Worm (Caenorhabditis elegans) whole organism, L4 larva: ENCODE results near the gene clec-266.

ENCODE experiments used
- F26F4.8 ChIP-seq: fragments of 200-800 bp; sonication (Bioruptor generic); conservative IDR thresholded peaks from 2 replicates; pipeline ENCODE4 v1.3.6; 2022; ENCODE audit warnings: missing genetic modification characterization, missing compliant biosample characterization
- F37D6.2 ChIP-seq: sonication (generic microtip); optimal IDR thresholded peaks from 2 replicates; lab custom pipeline; 2016; ENCODE audit warnings: mild to moderate bottlenecking, missing genetic modification characterization, missing compliant biosample characterization
- R02D3.7 ChIP-seq: fragments of 150-350 bp; sonication (generic microtip); optimal IDR thresholded peaks from 3 replicates; lab custom pipeline; 2014; ENCODE audit warnings: missing biosample characterization, missing genetic modification characterization
- T20F7.1 ChIP-seq: fragments of 200-800 bp; sonication (Bioruptor generic); optimal IDR thresholded peaks from 2 replicates; lab custom pipeline; 2018; ENCODE audit warnings: mild to moderate bottlenecking, missing genetic modification characterization, missing compliant biosample characterization
- Y48G9A.11 ChIP-seq: fragments of 200-800 bp; sonication (Bioruptor generic); IDR thresholded peaks from 2 replicates; pipeline ENCODE4 v1.3.6; 2022; ENCODE audit warnings: missing genetic modification reagents, missing genetic modification characterization, missing compliant biosample characterization
- arid-1 ChIP-seq: fragments of 200-800 bp; sonication (Bioruptor generic); conservative IDR thresholded peaks from 2 replicates; pipeline ENCODE4 v1.3.6; 2022; ENCODE audit warnings: missing genetic modification reagents, missing genetic modification characterization, missing compliant biosample characterization
- ceh-20 ChIP-seq: fragments of 200-800 bp; sonication (Bioruptor generic); IDR thresholded peaks from 2 replicates; pipeline ENCODE4 v1.3.6; 2022; ENCODE audit warnings: missing genetic modification reagents, missing genetic modification characterization, missing compliant biosample characterization
- ceh-28 ChIP-seq: fragments of 150-350 bp; optimal IDR thresholded peaks from 2 replicates; lab custom pipeline; 2014; ENCODE audit warnings: missing biosample characterization, missing genetic modification reagents, missing genetic modification characterization
- ceh-44 ChIP-seq: fragments of 200-800 bp; sonication (Bioruptor generic); IDR thresholded peaks from 2 replicates; pipeline ENCODE4 v1.3.6; 2022; ENCODE audit warnings: missing genetic modification reagents, missing genetic modification characterization, missing compliant biosample characterization
- ceh-62 ChIP-seq: sonication (generic microtip); optimal IDR thresholded peaks from 2 replicates; lab custom pipeline; 2017; ENCODE audit warnings: missing biosample characterization, missing genetic modification characterization
- ceh-82 ChIP-seq: sonication (generic microtip); optimal IDR thresholded peaks from 2 replicates; lab custom pipeline; 2017; ENCODE audit warnings: missing biosample characterization, missing genetic modification characterization
- daf-16 ChIP-seq, 3 experiments: sonication (generic microtip); optimal IDR thresholded peaks; 2 replicates each; lab custom pipeline; 2016 to 2017; ENCODE audit warnings: missing genetic modification characterization in 3 of 3, missing genetic modification reagents in 3 of 3, mild to moderate bottlenecking in 2 of 3, missing compliant biosample characterization in 2 of 3, missing biosample characterization in 1 of 3, moderate library complexity in 1 of 3
- egl-27 ChIP-seq: sonication (generic microtip); optimal IDR thresholded peaks from 3 replicates; lab custom pipeline; 2017; ENCODE audit warnings: missing biosample characterization, missing genetic modification reagents, missing genetic modification characterization
- egl-43 ChIP-seq: fragments of 200-800 bp; sonication (Bioruptor generic); IDR thresholded peaks from 2 replicates; pipeline ENCODE4 v1.3.6; 2022; ENCODE audit warnings: missing genetic modification reagents, missing genetic modification characterization, missing compliant biosample characterization
- fos-1 ChIP-seq: fragments of 150-350 bp; optimal IDR thresholded peaks from 2 replicates; lab custom pipeline; 2014; ENCODE audit warnings: missing biosample characterization, missing genetic modification characterization
- gei-8 ChIP-seq: fragments of 200-800 bp; sonication (Bioruptor generic); optimal IDR thresholded peaks from 2 replicates; lab custom pipeline; 2018; ENCODE audit warnings: mild to moderate bottlenecking, missing genetic modification characterization, missing compliant biosample characterization
- hlh-11 ChIP-seq: fragments of 200-800 bp; sonication (Bioruptor generic); optimal IDR thresholded peaks from 2 replicates; lab custom pipeline; 2018; ENCODE audit warnings: mild to moderate bottlenecking, missing genetic modification characterization, missing compliant biosample characterization
- hlh-30 ChIP-seq: sonication (generic microtip); optimal IDR thresholded peaks from 2 replicates; lab custom pipeline; 2017; ENCODE audit warnings: antibody characterized with exemption, mild to moderate bottlenecking, missing genetic modification characterization, missing compliant biosample characterization; ENCODE audit not compliant: insufficient read depth
- hmg-1.1 ChIP-seq: fragments of 200-800 bp; sonication (Bioruptor generic); IDR thresholded peaks from 2 replicates; pipeline ENCODE4 v1.3.6; 2022; ENCODE audit warnings: missing genetic modification reagents, missing genetic modification characterization, missing compliant biosample characterization
- jun-1 ChIP-seq: fragments of 150-350 bp; optimal IDR thresholded peaks from 2 replicates; lab custom pipeline; 2014; ENCODE audit warnings: missing biosample characterization, missing genetic modification reagents, missing genetic modification characterization
- lin-1 ChIP-seq: fragments of 200-800 bp; sonication (Bioruptor generic); IDR thresholded peaks from 2 replicates; pipeline ENCODE4 v1.3.6; 2022; ENCODE audit warnings: missing genetic modification reagents, missing genetic modification characterization, missing compliant biosample characterization
- lin-38 ChIP-seq: fragments of 200-800 bp; sonication (Bioruptor generic); IDR thresholded peaks from 2 replicates; pipeline ENCODE4 v1.3.6; 2022; ENCODE audit warnings: missing genetic modification reagents, missing genetic modification characterization, missing compliant biosample characterization
- lsy-2 ChIP-seq, 2 experiments: fragments of 150-350 bp in 1 of 2; sonication (generic microtip) in 1 of 2; optimal IDR thresholded peaks; 2 replicates each; lab custom pipeline; 2014 to 2017; ENCODE audit warnings: missing biosample characterization in 2 of 2, missing genetic modification characterization in 2 of 2
- madf-9 ChIP-seq: fragments of 200-800 bp; sonication (Bioruptor generic); conservative IDR thresholded peaks from 2 replicates; pipeline ENCODE4 v1.3.6; 2022; ENCODE audit warnings: missing genetic modification reagents, missing genetic modification characterization, missing compliant biosample characterization
- mep-1 ChIP-seq: fragments of 150-350 bp; sonication (generic microtip); optimal IDR thresholded peaks from 3 replicates; lab custom pipeline; 2014; ENCODE audit warnings: missing biosample characterization, missing genetic modification characterization
- mes-2 ChIP-seq: sonication (generic microtip); optimal IDR thresholded peaks from 2 replicates; lab custom pipeline; 2016; ENCODE audit warnings: missing genotype, mild to moderate bottlenecking, missing genetic modification characterization, missing compliant biosample characterization; ENCODE audit not compliant: poor library complexity, severe bottlenecking
- mxl-2 ChIP-seq: fragments of 200-800 bp; sonication (Bioruptor generic); conservative IDR thresholded peaks from 2 replicates; pipeline ENCODE4 v1.3.6; 2022; ENCODE audit warnings: missing genetic modification reagents, missing genetic modification characterization, missing compliant biosample characterization
- mxl-3 ChIP-seq: fragments of 200-800 bp; sonication (Bioruptor generic); optimal IDR thresholded peaks from 2 replicates; lab custom pipeline; 2018; ENCODE audit warnings: mild to moderate bottlenecking, missing genetic modification characterization, missing compliant biosample characterization
- nhr-102 ChIP-seq: sonication (generic microtip); optimal IDR thresholded peaks from 2 replicates; lab custom pipeline; 2016; ENCODE audit warnings: mild to moderate bottlenecking, missing genetic modification characterization, moderate library complexity, missing compliant biosample characterization
- nhr-111 ChIP-seq: fragments of 200-800 bp; sonication (Bioruptor generic); optimal IDR thresholded peaks from 2 replicates; lab custom pipeline; 2018; ENCODE audit warnings: mild to moderate bottlenecking, missing genetic modification characterization, missing compliant biosample characterization
- nhr-237 ChIP-seq: sonication (generic microtip); optimal IDR thresholded peaks from 2 replicates; lab custom pipeline; 2017; ENCODE audit warnings: missing biosample characterization, missing genetic modification characterization
- nhr-41 ChIP-seq: fragments of 200-800 bp; sonication (Bioruptor generic); IDR thresholded peaks from 2 replicates; pipeline ENCODE4 v1.3.6; 2022; ENCODE audit warnings: missing genetic modification reagents, missing genetic modification characterization, missing compliant biosample characterization
- nhr-42 ChIP-seq: fragments of 200-800 bp; sonication (Bioruptor generic); IDR thresholded peaks from 2 replicates; pipeline ENCODE4 v1.3.6; 2022; ENCODE audit warnings: missing genetic modification characterization, missing compliant biosample characterization
- nhr-6 ChIP-seq: fragments of 150-350 bp; optimal IDR thresholded peaks from 2 replicates; lab custom pipeline; 2014; ENCODE audit warnings: missing biosample characterization, missing genetic modification characterization
- nhr-77 ChIP-seq: fragments of 150-350 bp; optimal IDR thresholded peaks from 2 replicates; lab custom pipeline; 2014; ENCODE audit warnings: missing biosample characterization, missing genetic modification characterization
- php-3 ChIP-seq: fragments of 200-800 bp; sonication (Bioruptor generic); IDR thresholded peaks from 2 replicates; pipeline ENCODE4 v1.3.6; 2022; ENCODE audit warnings: missing genetic modification reagents, missing genetic modification characterization, missing compliant biosample characterization
- pqm-1 ChIP-seq: sonication (generic microtip); optimal IDR thresholded peaks from 2 replicates; lab custom pipeline; 2017; ENCODE audit warnings: missing biosample characterization, missing genetic modification characterization
- rbr-2 ChIP-seq: sonication (generic microtip); optimal IDR thresholded peaks from 2 replicates; lab custom pipeline; 2016; ENCODE audit warnings: missing genotype, missing genetic modification characterization, missing compliant biosample characterization
- sdz-12 ChIP-seq: fragments of 200-800 bp; sonication (Bioruptor generic); optimal IDR thresholded peaks from 2 replicates; lab custom pipeline; 2018; ENCODE audit warnings: mild to moderate bottlenecking, missing genetic modification characterization, missing compliant biosample characterization
- snpc-4 ChIP-seq: fragments of 150-350 bp; optimal IDR thresholded peaks from 2 replicates; lab custom pipeline; 2014; ENCODE audit warnings: missing biosample characterization, missing genetic modification characterization
- spr-1 ChIP-seq: sonication (generic microtip); optimal IDR thresholded peaks from 2 replicates; lab custom pipeline; 2016; ENCODE audit warnings: mild to moderate bottlenecking, missing genetic modification characterization, missing compliant biosample characterization
- spr-3 ChIP-seq: fragments of 200-800 bp; sonication (Bioruptor generic); optimal IDR thresholded peaks from 2 replicates; lab custom pipeline; 2018; ENCODE audit warnings: mild to moderate bottlenecking, missing genetic modification characterization, missing compliant biosample characterization
- tra-1 ChIP-seq: fragments of 200-800 bp; sonication (Bioruptor generic); IDR thresholded peaks from 2 replicates; pipeline ENCODE4 v1.3.6; 2022; ENCODE audit warnings: missing genetic modification reagents, missing genetic modification characterization, missing compliant biosample characterization
- vab-7 ChIP-seq: fragments of 200-800 bp; sonication (Bioruptor generic); IDR thresholded peaks from 2 replicates; pipeline ENCODE4 v1.3.6; 2022; ENCODE audit warnings: missing genetic modification reagents, missing genetic modification characterization, missing compliant biosample characterization
- zag-1 ChIP-seq: fragments of 150-350 bp; optimal IDR thresholded peaks from 2 replicates; lab custom pipeline; 2014; ENCODE audit warnings: missing biosample characterization, missing genetic modification characterization
- zfp-2 ChIP-seq: sonication (generic microtip); optimal IDR thresholded peaks from 2 replicates; lab custom pipeline; 2016; ENCODE audit warnings: mild to moderate bottlenecking, missing genetic modification characterization, missing compliant biosample characterization
- ztf-7 ChIP-seq: fragments of 150-350 bp; optimal IDR thresholded peaks from 2 replicates; lab custom pipeline; 2014; ENCODE audit warnings: missing biosample characterization, missing genetic modification characterization

Gene clec-266

DNA sequence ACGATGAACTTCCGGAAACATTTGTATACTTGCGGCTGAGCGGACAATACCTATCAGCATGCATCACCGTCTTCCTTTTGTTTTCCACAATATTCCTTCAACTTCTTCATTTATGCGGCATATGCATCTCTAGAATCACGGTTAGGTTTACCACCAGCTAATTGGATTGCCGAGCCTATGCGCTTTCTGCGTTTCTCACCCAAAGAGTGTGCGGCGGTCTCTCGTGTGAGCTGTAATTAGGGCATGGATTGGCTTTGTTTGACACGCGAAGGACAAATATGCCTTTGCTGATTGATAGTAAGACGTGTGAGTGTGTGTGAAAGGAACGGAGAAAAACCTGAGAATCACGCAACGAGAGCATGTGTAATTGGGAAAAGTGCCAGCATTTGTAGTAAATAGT is 9.2 kb downstream of the clec-266 start:
- TF ChIP-seq arid-1 (GFP tag; lab: Robert Waterston, UW) (no peak), daf-16 (GFP tag; optimal IDR thresholded peaks at IDR 0.05; lab: Kevin White, UChicago) (no peak), daf-16 (tag; optimal IDR thresholded peaks at IDR 0.05; lab: Kevin White, UChicago) (no peak), snpc-4 (tag; lab: Kevin White, UChicago) (no peak), Y48G9A.11 (no peak), hmg-1.1 (no peak), nhr-237 (tag; lab: Kevin White, UChicago) (no peak)
- TF ChIP-seq, all 104 proteins: peak for 0

DNA sequence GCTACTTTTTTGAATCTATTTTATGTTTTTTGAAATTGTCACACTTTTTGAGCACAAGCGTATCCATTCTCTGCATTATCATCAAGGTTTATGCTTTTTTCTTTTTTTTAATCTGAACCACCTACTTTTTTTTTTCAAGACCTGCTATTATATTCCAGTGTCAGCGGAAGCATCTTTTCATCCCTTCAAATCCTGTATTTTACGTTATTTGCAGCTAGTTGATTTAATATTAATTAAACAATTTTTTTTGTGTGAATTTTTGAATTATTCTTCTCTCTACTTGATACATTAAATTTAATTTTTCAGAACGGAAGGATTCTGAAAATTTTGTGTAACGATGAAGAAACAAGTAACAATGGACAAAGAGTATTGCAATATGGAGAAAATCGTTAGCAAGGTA is 13.0 kb downstream of the clec-266 start, which contains the start of gene C25B8.8:
TSS of gene C25B8.8 (plus strand) at position 301 of the 400 bp plus-strand sequence.
- TF ChIP-seq ceh-82 (tag; lab: Kevin White, UChicago) (no peak), F26F4.8 (GFP tag; lab: Robert Waterston, UW) (no peak)

DNA sequence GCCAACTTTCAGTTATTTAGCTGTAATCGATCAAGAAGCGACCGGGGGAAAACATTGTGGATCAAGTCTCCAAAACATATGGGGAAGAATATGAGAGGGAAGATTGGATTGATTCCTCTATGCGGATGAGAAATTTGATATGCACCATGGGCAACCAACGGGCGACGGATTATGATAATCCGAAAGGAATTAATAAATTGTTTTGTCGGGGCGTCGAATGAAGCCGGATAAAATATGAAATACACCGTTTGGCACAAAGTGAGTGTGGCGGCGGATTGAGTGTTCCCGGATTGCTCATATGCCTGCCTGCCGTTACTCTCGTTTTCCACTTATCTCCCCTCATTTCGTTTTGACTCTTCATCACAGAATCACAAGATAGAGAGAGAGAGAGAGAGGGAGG is 13.5 kb downstream of the clec-266 start:
- TF ChIP-seq ceh-28 (tag; lab: Kevin White, UChicago) (no peak), egl-27 (tag; lab: Kevin White, UChicago) (no peak), lsy-2 (tag; optimal IDR thresholded peaks at IDR 0.05; lab: Kevin White, UChicago) (no peak), sdz-12 (no peak), lin-1 (no peak), nhr-41 (GFP tag; lab: Robert Waterston, UW) (no peak), F37D6.2 (tag; lab: Kevin White, UChicago) (no peak), madf-9 (GFP tag; lab: Robert Waterston, UW) (no peak), nhr-102 (peak; percentile 42), ceh-62 (tag; lab: Kevin White, UChicago) (no peak), ztf-7 (no peak), mxl-2 (GFP tag; lab: Robert Waterston, UW) (no peak), spr-3 (GFP tag; lab: Kevin White, UChicago) (no peak), T20F7.1 (peak; percentile 34), fos-1 (tag; lab: Kevin White, UChicago) (no peak), nhr-77 (no peak), ceh-44 (GFP tag; lab: Robert Waterston, UW) (no peak), R02D3.7 (no peak), rbr-2 (tag; lab: Kevin White, UChicago) (no peak), pqm-1 (tag; lab: Kevin White, UChicago) (no peak), ceh-20 (GFP tag; lab: Robert Waterston, UW) (no peak), nhr-111 (GFP tag; lab: Kevin White, UChicago) (no peak), nhr-6 (tag; lab: Kevin White, UChicago) (no peak), jun-1 (tag; lab: Kevin White, UChicago) (no peak), mes-2 (tag; lab: Kevin White, UChicago) (no peak), hlh-30 (tag; lab: Kevin White, UChicago) (no peak), snpc-4 (tag; lab: Kevin White, UChicago) (no peak), lin-38 (GFP tag; lab: Robert Waterston, UW) (peak; percentile 26), egl-43 (GFP tag; lab: Robert Waterston, UW) (no peak), zfp-2 (tag; lab: Kevin White, UChicago) (no peak), vab-7 (GFP tag; lab: Robert Waterston, UW) (no peak), nhr-42 (GFP tag; lab: Robert Waterston, UW) (0 out of 2 replicates have a peak, but pooled peaks have one; percentile 16), tra-1 (GFP tag; lab: Robert Waterston, UW) (no peak), gei-8 (GFP tag; lab: Kevin White, UChicago) (no peak), zag-1 (tag; lab: Kevin White, UChicago) (no peak), hlh-11 (tag; lab: Kevin White, UChicago) (peak; percentile 6), mep-1 (tag; lab: Kevin White, UChicago) (no peak), php-3 (no peak; the same call in 1 of the 2 replicates), spr-1 (tag; lab: Kevin White, UChicago) (no peak), mxl-3 (GFP tag; lab: Kevin White, UChicago) (no peak)
